Worm (Caenorhabditis elegans) whole organism, L1 larva: ENCODE measurements around the gene T08D10.4.

Experiments
- ama-1 ChIP-seq: fragments of 150-350 bp; optimal IDR thresholded peaks from 2 replicates; lab custom pipeline; 2014
- grh-1 ChIP-seq: fragments of 200-800 bp; sonication (Bioruptor generic); IDR thresholded peaks from 2 replicates; pipeline ENCODE4 v1.3.6; 2022; ENCODE audit warnings: missing genetic modification reagents, missing genetic modification characterization, missing compliant biosample characterization
- mdl-1 ChIP-seq, 2 experiments: fragments of 150-350 bp; optimal IDR thresholded peaks; 2 replicates each; lab custom pipeline; 2014 to 2017; ENCODE audit warnings: missing biosample characterization in 2 of 2, missing genetic modification characterization in 2 of 2, inconsistent platforms in 1 of 2
- nhr-237 ChIP-seq: fragments of 150-350 bp; optimal IDR thresholded peaks from 2 replicates; lab custom pipeline; 2014; ENCODE audit warnings: missing biosample characterization, missing genetic modification characterization
- nhr-28 ChIP-seq: fragments of 150-350 bp; optimal IDR thresholded peaks from 2 replicates; lab custom pipeline; 2014; ENCODE audit warnings: missing biosample characterization, missing genetic modification characterization
- nhr-84 ChIP-seq: sonication (generic microtip); optimal IDR thresholded peaks from 2 replicates; lab custom pipeline; 2017; ENCODE audit warnings: missing biosample characterization, missing genetic modification characterization

DNA sequence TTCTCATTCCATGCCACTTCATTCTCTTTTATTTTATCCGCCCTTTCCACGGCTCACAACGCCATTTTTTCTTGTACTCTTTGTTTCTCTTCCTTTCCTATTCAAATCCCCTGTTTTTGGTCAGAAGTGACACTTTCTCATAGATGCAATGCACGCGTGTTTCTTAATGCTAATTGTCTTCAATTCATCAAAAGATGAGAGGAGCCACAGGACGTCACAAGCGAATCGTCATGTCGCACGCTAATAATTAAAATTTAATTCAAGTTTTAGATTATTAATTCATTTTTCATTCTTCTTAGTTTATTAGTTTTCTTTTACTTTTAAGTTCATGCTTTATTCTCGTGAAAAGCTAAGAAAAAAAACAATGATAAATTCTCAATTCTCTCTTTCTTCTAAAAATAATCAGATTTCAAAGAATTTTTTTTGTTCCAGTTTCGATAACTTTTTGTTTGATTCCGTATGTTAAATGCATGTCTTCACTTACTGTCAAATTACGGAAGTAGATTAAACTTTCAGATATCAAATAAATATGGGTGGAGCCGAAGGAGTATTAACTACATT is 32.3 kb downstream of the T08D10.4 start, which contains the start of gene Y62H9A.14:
- TF ChIP-seq ama-1 (lab: Kevin White, UChicago) (no peak), nhr-84 (tag; lab: Kevin White, UChicago) (no peak), mdl-1 (tag; optimal IDR thresholded peaks at IDR 0.05; lab: Kevin White, UChicago) (no peak), nhr-28 (tag; lab: Kevin White, UChicago) (no peak), nhr-237 (tag; lab: Kevin White, UChicago) (no peak), grh-1 (GFP tag; lab: Robert Waterston, UW) (no peak)
